Worm (Caenorhabditis elegans): Measurements from ENCODE around the gene C03A3.1.
A peak's percentile ranks its signal among the peaks of the same experiment; 100 is the strongest.

C03A3.1 gene

DNA sequence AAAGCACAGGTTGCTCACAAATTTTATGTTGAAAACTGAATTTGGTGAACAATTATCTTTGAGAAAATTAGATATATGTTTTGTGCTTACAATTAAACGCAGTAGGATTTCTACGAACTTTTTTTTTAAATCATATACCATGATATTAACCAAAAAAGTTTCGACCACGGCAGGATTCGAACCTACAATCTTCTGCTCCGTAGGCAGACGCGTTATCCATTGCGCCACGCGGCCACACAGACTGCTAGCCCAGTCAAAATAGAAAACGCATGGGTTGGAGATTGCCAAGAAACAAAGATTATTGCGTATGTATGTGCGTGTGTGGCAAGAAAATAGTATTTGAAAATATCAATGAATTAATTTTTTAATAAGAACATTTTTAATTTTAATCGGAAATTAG is 4.7 kb upstream of the C03A3.1 start (continued):
- TF ChIP-seq eyg-1 (tag; optimal IDR thresholded peaks at IDR 0.05) (no peak), sox-4 (tag; optimal IDR thresholded peaks at IDR 0.05) (peak; percentile 45), pax-1 (tag; optimal IDR thresholded peaks at IDR 0.05) (no peak), nhr-11 (tag; optimal IDR thresholded peaks at IDR 0.05) (no peak), Y22D7AL.16 (tag; optimal IDR thresholded peaks at IDR 0.05) (no peak), K09A11.1 (tag; optimal IDR thresholded peaks at IDR 0.05; ENCODE audit: insufficient read depth) (peak; percentile 33), hlh-6 (tag; optimal IDR thresholded peaks at IDR 0.05) (peak; percentile 31), madf-2 (tag; optimal IDR thresholded peaks at IDR 0.05) (peak; percentile 56), elt-2 (tag; optimal IDR thresholded peaks at IDR 0.05) (peak; percentile 74), syd-9 (tag; optimal IDR thresholded peaks at IDR 0.05) (peak; percentile 31), ceh-45 (GFP tag; IDR thresholded peaks at IDR 0.05) (no peak), che-1 (tag; optimal IDR thresholded peaks at IDR 0.05) (peak; percentile 57), ahr-1 (tag; optimal IDR thresholded peaks at IDR 0.05) (no peak), unc-55 (GFP tag; optimal IDR thresholded peaks at IDR 0.05) (no peak), ceh-18 (tag; optimal IDR thresholded peaks at IDR 0.05) (peak; percentile 53), ama-1 (optimal IDR thresholded peaks at IDR 0.05) (no peak), C08G9.2 (tag; optimal IDR thresholded peaks at IDR 0.05) (peak; percentile 56), pag-3 (tag; optimal IDR thresholded peaks at IDR 0.05; ENCODE audit: borderline replicate concordance) (no peak), mec-3 (tag; optimal IDR thresholded peaks at IDR 0.05; ENCODE audit: borderline replicate concordance) (no peak), gmeb-2 (tag; optimal IDR thresholded peaks at IDR 0.05) (peak; percentile 46), pha-2 (tag; optimal IDR thresholded peaks at IDR 0.05) (no peak), lin-11 (tag; optimal IDR thresholded peaks at IDR 0.05) (peak; percentile 48), ttx-3 (tag; optimal IDR thresholded peaks at IDR 0.05) (peak; percentile 55), unc-42 (tag; optimal IDR thresholded peaks at IDR 0.05) (no peak), hlh-13 (GFP tag; optimal IDR thresholded peaks at IDR 0.05) (peak; percentile 24), unc-3 (GFP tag; conservative IDR thresholded peaks at IDR 0.05) (peak; percentile 70; the same call in 1 of the 2 replicates), unc-3 (tag; optimal IDR thresholded peaks at IDR 0.05) (peak; percentile 24), ceh-6 (GFP tag; optimal IDR thresholded peaks at IDR 0.05) (peak; percentile 68), ceh-48 (tag; optimal IDR thresholded peaks at IDR 0.05) (no peak), dve-1 (tag; optimal IDR thresholded peaks at IDR 0.05) (no peak), hlh-8 (tag; optimal IDR thresholded peaks at IDR 0.05) (no peak), ceh-19 (GFP tag; optimal IDR thresholded peaks at IDR 0.05) (peak; percentile 76), pros-1 (tag; optimal IDR thresholded peaks at IDR 0.05) (no peak), lim-6 (tag; optimal IDR thresholded peaks at IDR 0.05) (no peak), nfya-1 (tag; optimal IDR thresholded peaks at IDR 0.05) (peak; percentile 20), pha-4 (tag; optimal IDR thresholded peaks at IDR 0.05) (no peak), fkh-6 (tag; optimal IDR thresholded peaks at IDR 0.05) (peak; percentile 61), sox-2 (GFP tag; IDR thresholded peaks at IDR 0.05) (no peak; the same call in 1 of the 2 replicates), ets-4 (tag; optimal IDR thresholded peaks at IDR 0.05) (peak; percentile 30), ceh-34 (tag; optimal IDR thresholded peaks at IDR 0.05) (peak; percentile 38), ztf-16 (tag; optimal IDR thresholded peaks at IDR 0.05) (peak; percentile 51), ceh-22 (tag; optimal IDR thresholded peaks at IDR 0.05) (no peak), C38D4.7 (GFP tag; optimal IDR thresholded peaks at IDR 0.05) (peak; percentile 46), npax-4 (tag; optimal IDR thresholded peaks at IDR 0.05) (no peak), dmd-4 (tag; optimal IDR thresholded peaks at IDR 0.05; ENCODE audit: borderline replicate concordance) (no peak), ref-2 (tag; optimal IDR thresholded peaks at IDR 0.05) (peak; percentile 75)
